Fruit fly (Drosophila melanogaster) whole organism, wandering third instar larva: ENCODE data around the gene Cyp12a4.

Source experiments
- Abd-B ChIP-seq: fragments of >200 bp; optimal IDR thresholded peaks from 2 replicates; lab custom pipeline; 2017; ENCODE audit warnings: missing biosample characterization, missing genetic modification characterization
- CG32264 ChIP-seq: fragments of 200-800 bp; sonication (Bioruptor generic); optimal IDR thresholded peaks from 2 replicates; lab custom pipeline; 2016; ENCODE audit warnings: missing biosample characterization, missing genetic modification characterization
- CG9705 ChIP-seq: fragments of 200-800 bp; sonication (Bioruptor generic); optimal IDR thresholded peaks from 2 replicates; lab custom pipeline; 2018; ENCODE audit warnings: missing biosample characterization, mild to moderate bottlenecking, missing genetic modification characterization
- Dif ChIP-seq: fragments of 200-275, 200-300 bp; sonication (Bioruptor generic); optimal IDR thresholded peaks from 2 replicates; lab custom pipeline; 2018; ENCODE audit warnings: missing biosample characterization, missing genetic modification characterization; ENCODE audit not compliant: partially characterized antibody
- GATAd ChIP-seq: sonication (Bioruptor generic); optimal IDR thresholded peaks from 2 replicates; lab custom pipeline; 2016; ENCODE audit warnings: missing biosample characterization, missing genetic modification characterization
- HLH106 ChIP-seq: fragments of 200-800 bp; optimal IDR thresholded peaks from 3 replicates; lab custom pipeline; 2019; ENCODE audit warnings: missing biosample characterization, mild to moderate bottlenecking, missing genetic modification characterization, moderate library complexity
- Hnf4 ChIP-seq: fragments of 200-800 bp; sonication (Bioruptor generic); optimal IDR thresholded peaks from 2 replicates; lab custom pipeline; 2016; ENCODE audit warnings: missing biosample characterization, mild to moderate bottlenecking, missing genetic modification characterization
- Hr78 ChIP-seq: fragments of >200 bp; optimal IDR thresholded peaks from 2 replicates; lab custom pipeline; 2017; ENCODE audit warnings: missing biosample characterization, missing genetic modification characterization
- Jra ChIP-seq: sonication (Bioruptor generic); optimal IDR thresholded peaks from 2 replicates; lab custom pipeline; 2016; ENCODE audit warnings: missing biosample characterization, missing genetic modification characterization
- Mio ChIP-seq: sonication (Bioruptor generic); optimal IDR thresholded peaks from 2 replicates; lab custom pipeline; 2016; ENCODE audit warnings: missing biosample characterization, missing genetic modification characterization
- Myc ChIP-seq: fragments of >200 bp; optimal IDR thresholded peaks from 2 replicates; lab custom pipeline; 2017
- N ChIP-seq: fragments of >200 bp; optimal IDR thresholded peaks from 2 replicates; lab custom pipeline; 2018; ENCODE audit warnings: missing biosample characterization, missing external identifiers, missing genetic modification characterization
- OdsH ChIP-seq: fragments of 200-800 bp; sonication (Bioruptor generic); optimal IDR thresholded peaks from 2 replicates; lab custom pipeline; 2016; ENCODE audit warnings: missing biosample characterization, mild to moderate bottlenecking, missing genetic modification characterization
- Rel ChIP-seq, 2 experiments: fragments of 200-800 bp; sonication (Bioruptor generic) in 1 of 2; optimal IDR thresholded peaks; 2 replicates in 1 of 2; 3 replicates in 1 of 2; lab custom pipeline; 2016 to 2019; ENCODE audit warnings: mild to moderate bottlenecking in 2 of 2, missing biosample characterization in 2 of 2, missing genetic modification characterization in 2 of 2, moderate library complexity in 1 of 2
- Sp1 ChIP-seq: fragments of 200-800 bp; sonication (Bioruptor generic); optimal IDR thresholded peaks from 3 replicates; lab custom pipeline; 2019; ENCODE audit warnings: missing biosample characterization, mild to moderate bottlenecking, missing genetic modification characterization, moderate library complexity
- Vsx2 ChIP-seq: fragments of 200-300, 225-300 bp; sonication (Bioruptor generic); optimal IDR thresholded peaks from 2 replicates; lab custom pipeline; 2018; ENCODE audit warnings: missing biosample characterization, missing genetic modification characterization; ENCODE audit not compliant: partially characterized antibody
- br ChIP-seq: fragments of 200-800 bp; sonication (Bioruptor generic); optimal IDR thresholded peaks from 2 replicates; lab custom pipeline; 2016; ENCODE audit warnings: missing biosample characterization, missing genetic modification characterization
- brk ChIP-seq: fragments of 200-800 bp; sonication (Bioruptor generic); optimal IDR thresholded peaks from 2 replicates; lab custom pipeline; 2016; ENCODE audit warnings: missing biosample characterization, mild to moderate bottlenecking, missing genetic modification characterization
- dl ChIP-seq, 2 experiments: fragments of 175-275, 200-275 bp in 1 of 2; fragments of 200-275 bp in 1 of 2; sonication (Bioruptor generic); optimal IDR thresholded peaks; lab custom pipeline; 2018; ENCODE audit warnings: mild to moderate bottlenecking in 2 of 2, missing biosample characterization in 2 of 2, missing genetic modification characterization in 2 of 2, moderate library complexity in 2 of 2; ENCODE audit not compliant: partially characterized antibody in 2 of 2, insufficient read depth in 1 of 2
- ey ChIP-seq: fragments of 200-800 bp; sonication (Bioruptor generic); optimal IDR thresholded peaks from 2 replicates; lab custom pipeline; 2016; ENCODE audit warnings: missing biosample characterization, missing genetic modification characterization
- fru ChIP-seq: fragments of 200-800 bp; sonication (Bioruptor generic); optimal IDR thresholded peaks from 3 replicates; lab custom pipeline; 2016; ENCODE audit warnings: missing biosample characterization, mild to moderate bottlenecking, missing genetic modification characterization
- jim ChIP-seq: fragments of 175-275, 200-325 bp; sonication (Bioruptor generic); optimal IDR thresholded peaks from 2 replicates; lab custom pipeline; 2016; ENCODE audit warnings: missing biosample characterization, mild to moderate bottlenecking, missing genetic modification characterization
- psq ChIP-seq: fragments of 200-800 bp; sonication (Bioruptor generic); optimal IDR thresholded peaks from 3 replicates; lab custom pipeline; 2017; ENCODE audit warnings: missing biosample characterization, mild to moderate bottlenecking, missing genetic modification characterization, moderate library complexity
- rgr ChIP-seq: fragments of 200-800 bp; sonication (Bioruptor generic); optimal IDR thresholded peaks from 3 replicates; lab custom pipeline; 2016; ENCODE audit warnings: missing biosample characterization, mild to moderate bottlenecking, missing genetic modification characterization
- sage ChIP-seq: fragments of 200-800 bp; sonication (Bioruptor generic); optimal IDR thresholded peaks from 2 replicates; lab custom pipeline; 2016; ENCODE audit warnings: missing biosample characterization, mild to moderate bottlenecking, missing genetic modification characterization
- sv ChIP-seq: fragments of 200-800 bp; sonication (Bioruptor generic); optimal IDR thresholded peaks from 3 replicates; lab custom pipeline; 2016; ENCODE audit warnings: missing biosample characterization, missing genetic modification characterization
- tai ChIP-seq: sonication (Bioruptor generic); optimal IDR thresholded peaks from 2 replicates; lab custom pipeline; 2016; ENCODE audit warnings: missing biosample characterization, missing genetic modification characterization
- usp ChIP-seq: fragments of >200 bp; optimal IDR thresholded peaks from 2 replicates; lab custom pipeline; 2017; ENCODE audit warnings: missing biosample characterization, missing genetic modification characterization
- woc ChIP-seq: sonication (Bioruptor generic); optimal IDR thresholded peaks from 2 replicates; lab custom pipeline; 2016; ENCODE audit warnings: missing biosample characterization, mild to moderate bottlenecking, missing genetic modification characterization

Cyp12a4 gene

dm6 chr3R:19134957-19135356 is at the start of gene Cyp12a4:
Gene Cyp12a4, plus strand, starts transcription at chr3R:19135158.
- no peak for TF ChIP-seq psq
- no peak for TF ChIP-seq dl (GFP tag; optimal IDR thresholded peaks at IDR 0.05; lab: Kevin White, UChicago; ENCODE audit: insufficient read depth in 1 of 2, partially characterized antibody in 2 of 2)
- TF ChIP-seq jim (GFP tag; lab: Kevin White, UChicago), result no peak
- no peak for TF ChIP-seq Abd-B (GFP tag; lab: Kevin White, UChicago)
- TF ChIP-seq Vsx2, result no peak
- TF ChIP-seq Rel (GFP tag; optimal IDR thresholded peaks at IDR 0.05; lab: Kevin White, UChicago), result no peak
- no peak for TF ChIP-seq Rel (tag; optimal IDR thresholded peaks at IDR 0.05; lab: Kevin White, UChicago)
- TF ChIP-seq sage (GFP tag; lab: Kevin White, UChicago), result no peak
- TF ChIP-seq CG9705 (GFP tag; lab: Kevin White, UChicago), result no peak
- no peak for TF ChIP-seq fru (GFP tag; lab: Kevin White, UChicago)
- TF ChIP-seq Hnf4 (GFP tag; lab: Kevin White, UChicago), result no peak
- no peak for TF ChIP-seq CG32264
- no peak for TF ChIP-seq N (GFP tag; lab: Kevin White, UChicago)
- TF ChIP-seq sv, result no peak
- TF ChIP-seq brk, result no peak
- TF ChIP-seq tai, result no peak

dm6 chr3R:19088962-19089597 is 45.9 kb upstream of the Cyp12a4 start:
- TF ChIP-seq usp (GFP tag; lab: Kevin White, UChicago), result no peak
- no peak for TF ChIP-seq Mio (GFP tag; lab: Kevin White, UChicago)
- no peak for TF ChIP-seq woc (GFP tag; lab: Kevin White, UChicago)
- TF ChIP-seq Dif (GFP tag; lab: Kevin White, UChicago), result no peak
- TF ChIP-seq rgr (GFP tag; lab: Kevin White, UChicago), result no peak
- no peak for TF ChIP-seq psq
- no peak for TF ChIP-seq fru (GFP tag; lab: Kevin White, UChicago)
- no peak for TF ChIP-seq ey (GFP tag; lab: Kevin White, UChicago)
- no peak for TF ChIP-seq OdsH (GFP tag; lab: Kevin White, UChicago)
- TF ChIP-seq, all 38 proteins: peak for 0

- TF ChIP-seq Mio (GFP tag; lab: Kevin White, UChicago) (no peak), Rel (GFP tag; optimal IDR thresholded peaks at IDR 0.05; lab: Kevin White, UChicago) (no peak), Rel (tag; optimal IDR thresholded peaks at IDR 0.05; lab: Kevin White, UChicago) (no peak)
These were observed 43.8 kb upstream of the Cyp12a4 start for dm6 chr3R:19090983-19091748.

dm6 chr3R:19091749-19092264 is 43.2 kb upstream of the Cyp12a4 start:
- TF ChIP-seq Myc, result no peak
- no peak for TF ChIP-seq N (GFP tag; lab: Kevin White, UChicago)
- no peak for TF ChIP-seq Abd-B (GFP tag; lab: Kevin White, UChicago)
- no peak for TF ChIP-seq Hnf4 (GFP tag; lab: Kevin White, UChicago)
- TF ChIP-seq tai, result no peak
- TF ChIP-seq Jra (GFP tag; lab: Kevin White, UChicago), result no peak
- TF ChIP-seq br (GFP tag; lab: Kevin White, UChicago), result no peak
- no peak for TF ChIP-seq Sp1 (GFP tag; lab: Kevin White, UChicago)
- no peak for TF ChIP-seq psq
- TF ChIP-seq sage (GFP tag; lab: Kevin White, UChicago), result no peak
- TF ChIP-seq GATAd (GFP tag; lab: Kevin White, UChicago), result no peak
- no peak for TF ChIP-seq Hr78

dm6 chr3R:19092367-19093126 is 42.4 kb upstream of the Cyp12a4 start:
- TF ChIP-seq dl (GFP tag; optimal IDR thresholded peaks at IDR 0.05; lab: Kevin White, UChicago; ENCODE audit: insufficient read depth in 1 of 2, partially characterized antibody in 2 of 2) (no peak), HLH106 (tag; lab: Kevin White, UChicago) (no peak), brk (no peak), Rel (GFP tag; optimal IDR thresholded peaks at IDR 0.05; lab: Kevin White, UChicago) (no peak), Rel (tag; optimal IDR thresholded peaks at IDR 0.05; lab: Kevin White, UChicago) (no peak), N (GFP tag; lab: Kevin White, UChicago) (no peak), Vsx2 (no peak), sv (no peak)
- TF ChIP-seq, all 38 proteins: peak for 0
